Fruit fly (Drosophila melanogaster) whole organism, embryonic: ENCODE measurements around the gene Drsl1.

Experiments used
- BEAF-32 ChIP-seq: fragments of 200-800 bp; sonication (Bioruptor generic); optimal IDR thresholded peaks from 3 replicates; lab custom pipeline; 2017; ENCODE audit warnings: missing biosample characterization, missing genetic modification characterization, mild to moderate bottlenecking, moderate library complexity, missing genetic modification reagents
- CG10267 ChIP-seq: fragments of 200-800 bp; sonication (Bioruptor generic); optimal IDR thresholded peaks from 2 replicates; lab custom pipeline; 2018; ENCODE audit warnings: missing biosample characterization, mild to moderate bottlenecking, missing genetic modification characterization, moderate library complexity
- CG10431 ChIP-seq: fragments of 200-800 bp; sonication (Bioruptor generic); optimal IDR thresholded peaks from 3 replicates; lab custom pipeline; 2018; ENCODE audit warnings: missing biosample characterization, mild to moderate bottlenecking, missing genetic modification characterization
- CG10979 ChIP-seq: fragments of 200-800 bp; sonication (Bioruptor generic); optimal IDR thresholded peaks from 2 replicates; lab custom pipeline; 2018; ENCODE audit warnings: missing biosample characterization, mild to moderate bottlenecking, missing genetic modification characterization, moderate library complexity
- CG12769 ChIP-seq: fragments of 200-800 bp; sonication (Bioruptor generic); optimal IDR thresholded peaks from 2 replicates; lab custom pipeline; 2019; ENCODE audit warnings: missing biosample characterization, mild to moderate bottlenecking, missing genetic modification characterization, moderate library complexity
- CG13775 ChIP-seq: fragments of 200-800 bp; sonication (Bioruptor generic); optimal IDR thresholded peaks from 3 replicates; lab custom pipeline; 2017; ENCODE audit warnings: missing biosample characterization, mild to moderate bottlenecking, missing genetic modification characterization
- CG14667 ChIP-seq: fragments of 200-800 bp; sonication (Bioruptor generic); IDR thresholded peaks from 2 replicates; pipeline ENCODE4 v1.3.6; 2022; ENCODE audit warnings: missing biosample characterization, missing genetic modification characterization
- CG1529 ChIP-seq: fragments of 200-800 bp; sonication (Bioruptor generic); optimal IDR thresholded peaks from 3 replicates; lab custom pipeline; 2018; ENCODE audit warnings: missing biosample characterization, missing genetic modification characterization
- CG17912 ChIP-seq: fragments of 200-800 bp; sonication (Bioruptor generic); optimal IDR thresholded peaks from 2 replicates; lab custom pipeline; 2018; ENCODE audit warnings: missing biosample characterization, mild to moderate bottlenecking, missing genetic modification characterization
- CG18011 ChIP-seq: fragments of 200-800 bp; sonication (Bioruptor generic); optimal IDR thresholded peaks from 2 replicates; lab custom pipeline; 2017; ENCODE audit warnings: missing biosample characterization, missing genetic modification characterization, mild to moderate bottlenecking, moderate library complexity, missing genotype
- CG2678 ChIP-seq: fragments of 200-800 bp; sonication (Bioruptor generic); optimal IDR thresholded peaks from 3 replicates; lab custom pipeline; 2019; ENCODE audit warnings: missing biosample characterization, mild to moderate bottlenecking, missing genetic modification characterization, moderate library complexity
- CG31224 ChIP-seq: fragments of 200-800 bp; sonication (Bioruptor generic); IDR thresholded peaks from 2 replicates; pipeline ENCODE4 v1.3.6; 2022; ENCODE audit warnings: missing biosample characterization, missing genetic modification characterization
- CG4424 ChIP-seq: fragments of 200-800 bp; sonication (Bioruptor generic); optimal IDR thresholded peaks from 3 replicates; lab custom pipeline; 2016; ENCODE audit warnings: missing biosample characterization, missing genetic modification characterization
- CG4617 ChIP-seq: fragments of 200-800 bp; sonication (Bioruptor generic); optimal IDR thresholded peaks from 3 replicates; lab custom pipeline; 2016; ENCODE audit warnings: missing biosample characterization, missing genetic modification characterization, borderline replicate concordance
- CG7372 ChIP-seq: fragments of 200-800 bp; sonication (Bioruptor generic); IDR thresholded peaks from 2 replicates; pipeline ENCODE4 v1.3.6; 2022; ENCODE audit warnings: missing biosample characterization, missing genetic modification characterization
- CG8478 ChIP-seq: fragments of >200 bp; optimal IDR thresholded peaks from 2 replicates; lab custom pipeline; 2018
- CG8765 ChIP-seq: fragments of 200-800 bp; sonication (Bioruptor generic); IDR thresholded peaks from 2 replicates; pipeline ENCODE4 v1.3.6; 2022; ENCODE audit warnings: missing biosample characterization, missing genetic modification characterization
- CG8944 ChIP-seq: fragments of 200-800 bp; sonication (Bioruptor generic); optimal IDR thresholded peaks from 3 replicates; lab custom pipeline; 2016; ENCODE audit warnings: missing biosample characterization, missing genetic modification characterization
- CG9609 ChIP-seq: fragments of 200-800 bp; sonication (Bioruptor generic); optimal IDR thresholded peaks from 3 replicates; lab custom pipeline; 2016; ENCODE audit warnings: missing biosample characterization, missing genetic modification characterization
- CG9932 ChIP-seq: fragments of 200-800 bp; sonication (Bioruptor generic); IDR thresholded peaks from 2 replicates; pipeline ENCODE4 v1.3.6; 2022; ENCODE audit warnings: missing biosample characterization, missing genetic modification characterization
- Camta ChIP-seq: fragments of 200-800 bp; sonication (Bioruptor generic); optimal IDR thresholded peaks from 2 replicates; lab custom pipeline; 2016; ENCODE audit warnings: missing biosample characterization, missing genetic modification characterization
- D19B ChIP-seq: fragments of 200-800 bp; sonication (Bioruptor generic); optimal IDR thresholded peaks from 2 replicates; lab custom pipeline; 2017; ENCODE audit warnings: missing biosample characterization, mild to moderate bottlenecking, missing genetic modification characterization
- Dfd ChIP-seq, 2 experiments: fragments of >200 bp; optimal IDR thresholded peaks; 2 replicates each; lab custom pipeline; 2017; ENCODE audit warnings: missing biosample characterization in 2 of 2, missing genetic modification characterization in 2 of 2
- Dref ChIP-seq: fragments of 200-800 bp; sonication (Bioruptor generic); IDR thresholded peaks from 2 replicates; pipeline ENCODE4 v1.3.6; 2022; ENCODE audit warnings: missing biosample characterization, missing genetic modification characterization
- Drgx ChIP-seq: fragments of 200-800 bp; sonication (Bioruptor generic); IDR thresholded peaks from 2 replicates; pipeline ENCODE4 v1.3.6; 2022; ENCODE audit warnings: missing biosample characterization, missing genetic modification characterization
- E2f2 ChIP-seq: fragments of 200-800 bp; sonication (Bioruptor generic); IDR thresholded peaks from 2 replicates; pipeline ENCODE4 v1.3.6; 2022; ENCODE audit warnings: missing biosample characterization, missing genetic modification characterization
- Elba2 ChIP-seq: fragments of 200-800 bp; sonication (Bioruptor generic); optimal IDR thresholded peaks from 3 replicates; lab custom pipeline; 2016; ENCODE audit warnings: missing biosample characterization, missing genetic modification characterization
- Fer1 ChIP-seq: fragments of 200-800 bp; sonication (Bioruptor generic); optimal IDR thresholded peaks from 2 replicates; lab custom pipeline; 2017; ENCODE audit warnings: missing biosample characterization, mild to moderate bottlenecking, missing genetic modification characterization
- Fer2 ChIP-seq: fragments of 200-800 bp; sonication (Bioruptor generic); optimal IDR thresholded peaks from 2 replicates; lab custom pipeline; 2018; ENCODE audit warnings: missing biosample characterization, mild to moderate bottlenecking, missing genetic modification characterization, moderate library complexity
- GATAe ChIP-seq: fragments of 200-800 bp; sonication (Bioruptor generic); conservative IDR thresholded peaks from 2 replicates; pipeline ENCODE4 v1.3.6; 2022; ENCODE audit warnings: missing biosample characterization, missing genetic modification characterization
- Gsc ChIP-seq: fragments of 200-800 bp; sonication (Bioruptor generic); IDR thresholded peaks from 2 replicates; pipeline ENCODE4 v1.3.6; 2022; ENCODE audit warnings: missing biosample characterization, missing genetic modification characterization
- Hsf ChIP-seq: fragments of 200-800 bp; sonication (Bioruptor generic); optimal IDR thresholded peaks from 3 replicates; lab custom pipeline; 2016; ENCODE audit warnings: missing biosample characterization, missing genetic modification characterization
- Meics ChIP-seq: fragments of 200-800 bp; sonication (Bioruptor generic); optimal IDR thresholded peaks from 2 replicates; lab custom pipeline; 2017; ENCODE audit warnings: missing biosample characterization, mild to moderate bottlenecking, missing genetic modification characterization
- NfI ChIP-seq: fragments of 200-800 bp; sonication (Bioruptor generic); optimal IDR thresholded peaks from 3 replicates; lab custom pipeline; 2018; ENCODE audit warnings: missing biosample characterization, mild to moderate bottlenecking, missing genetic modification characterization, moderate library complexity
- Optix ChIP-seq: fragments of 200-800 bp; sonication (Bioruptor generic); IDR thresholded peaks from 3 replicates; pipeline ENCODE4 v1.3.6; 2022; ENCODE audit warnings: missing biosample characterization, missing genetic modification characterization
- Rx ChIP-seq: fragments of 200-800 bp; sonication (Bioruptor generic); IDR thresholded peaks from 2 replicates; pipeline ENCODE4 v1.3.6; 2022; ENCODE audit warnings: missing biosample characterization, missing genetic modification characterization
- Sox102F ChIP-seq: fragments of 200-800 bp; sonication (Bioruptor generic); optimal IDR thresholded peaks from 2 replicates; lab custom pipeline; 2018; ENCODE audit warnings: missing biosample characterization, mild to moderate bottlenecking, missing genetic modification characterization, moderate library complexity
- cato ChIP-seq: fragments of 200-800 bp; sonication (Bioruptor generic); optimal IDR thresholded peaks from 2 replicates; lab custom pipeline; 2016; ENCODE audit warnings: missing biosample characterization, missing genetic modification characterization, borderline replicate concordance
- chn ChIP-seq: fragments of 200-800 bp; sonication (Bioruptor generic); optimal IDR thresholded peaks from 2 replicates; lab custom pipeline; 2016; ENCODE audit warnings: missing biosample characterization, missing genetic modification characterization
- da ChIP-seq: fragments of 200-800 bp; sonication (Bioruptor generic); optimal IDR thresholded peaks from 2 replicates; lab custom pipeline; 2016; ENCODE audit warnings: missing biosample characterization, missing genetic modification characterization
- esg ChIP-seq: fragments of 200-800 bp; sonication (Bioruptor generic); conservative IDR thresholded peaks from 2 replicates; pipeline ENCODE4 v1.3.6; 2022; ENCODE audit warnings: missing biosample characterization, missing genetic modification characterization
- eyg ChIP-seq: fragments of 200-800 bp; sonication (Bioruptor generic); optimal IDR thresholded peaks from 3 replicates; lab custom pipeline; 2016; ENCODE audit warnings: missing biosample characterization, missing genetic modification characterization
- ham ChIP-seq: fragments of 200-800 bp; sonication (Bioruptor generic); IDR thresholded peaks from 2 replicates; pipeline ENCODE4 v1.3.6; 2022; ENCODE audit warnings: missing biosample characterization, missing genetic modification characterization
- otp ChIP-seq: fragments of 200-800 bp; sonication (Bioruptor generic); IDR thresholded peaks from 3 replicates; pipeline ENCODE4, ENCODE4 v1.3.6; 2022; ENCODE audit warnings: missing biosample characterization, missing genetic modification characterization
- pnt ChIP-seq: fragments of 200-800 bp; sonication (Bioruptor generic); optimal IDR thresholded peaks from 3 replicates; lab custom pipeline; 2016; ENCODE audit warnings: missing biosample characterization, missing genetic modification characterization
- schlank ChIP-seq: fragments of 200-800 bp; sonication (Bioruptor generic); optimal IDR thresholded peaks from 2 replicates; lab custom pipeline; 2018; ENCODE audit warnings: missing biosample characterization, mild to moderate bottlenecking, missing genetic modification characterization
- slbo ChIP-seq: fragments of 200-800 bp; sonication (Bioruptor generic); IDR thresholded peaks from 2 replicates; pipeline ENCODE4 v1.3.6; 2022; ENCODE audit warnings: missing biosample characterization, missing genetic modification characterization
- sr ChIP-seq: fragments of 200-800 bp; sonication (Bioruptor generic); IDR thresholded peaks from 3 replicates; pipeline ENCODE4 v1.3.6; 2022; ENCODE audit warnings: missing biosample characterization, missing genetic modification characterization
- stc ChIP-seq: fragments of 200-800 bp; sonication (Bioruptor generic); IDR thresholded peaks from 2 replicates; pipeline ENCODE4 v1.3.6; 2022; ENCODE audit warnings: missing biosample characterization, missing genetic modification characterization
- toy ChIP-seq: fragments of 200-800 bp; sonication (Bioruptor generic); IDR thresholded peaks from 2 replicates; pipeline ENCODE4 v1.3.6; 2022; ENCODE audit warnings: missing biosample characterization, missing genetic modification characterization
- vnd ChIP-seq: fragments of 200-800 bp; sonication (Bioruptor generic); IDR thresholded peaks from 3 replicates; pipeline ENCODE4 v1.3.6; 2022; ENCODE audit warnings: missing biosample characterization, missing genetic modification characterization; ENCODE audit not compliant: partially characterized antibody
- wdn ChIP-seq: fragments of 200-800 bp; sonication (Bioruptor generic); IDR thresholded peaks from 2 replicates; pipeline ENCODE4 v1.3.6; 2022; ENCODE audit warnings: missing biosample characterization, missing genetic modification characterization

Drsl1 gene

DNA sequence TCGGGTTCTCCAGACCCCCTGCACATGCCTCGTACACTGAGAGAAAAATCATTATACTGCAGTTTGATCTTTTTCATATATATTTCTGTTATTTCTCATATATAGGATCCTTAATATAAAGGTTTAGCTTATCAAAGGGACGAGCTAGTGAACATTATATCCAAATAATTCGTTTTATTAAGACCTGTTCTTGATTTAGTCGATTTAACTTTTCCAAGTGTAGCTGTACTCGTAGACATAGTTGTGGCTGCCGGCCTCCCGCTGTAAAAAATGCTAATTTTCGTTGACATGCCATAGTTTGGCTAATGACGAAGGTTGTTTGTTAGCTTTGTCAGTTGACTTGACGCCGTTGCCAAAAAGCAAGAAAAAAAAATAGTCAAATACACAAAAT lies 46.9 kb upstream of the Drsl1 start (continued):
- TF ChIP-seq CG9609 (GFP tag; lab: Kevin White, UChicago) (peak; percentile 62), eyg (GFP tag; lab: Kevin White, UChicago) (peak; percentile 65), otp (peak; percentile 87), CG2678 (tag; lab: Kevin White, UChicago) (peak; percentile 91), CG9932 (GFP tag; lab: Robert Waterston, UW) (peak; percentile 90), CG12769 (tag; lab: Kevin White, UChicago) (peak; percentile 92), CG17912 (GFP tag; lab: Kevin White, UChicago) (no peak), CG8944 (GFP tag; lab: Kevin White, UChicago) (peak; percentile 38), CG1529 (GFP tag; lab: Kevin White, UChicago) (peak; percentile 76), CG8765 (GFP tag; lab: Robert Waterston, UW) (peak; percentile 62), CG10979 (tag; lab: Kevin White, UChicago) (peak; percentile 92), GATAe (GFP tag; lab: Robert Waterston, UW) (0 out of 2 replicates have a peak, but pooled peaks have one; percentile 21), CG18011 (GFP tag; lab: Kevin White, UChicago) (peak; percentile 34), CG31224 (GFP tag; lab: Robert Waterston, UW) (peak; percentile 83), sr (no peak; the same call in 2 of the 3 replicates), CG4424 (GFP tag; lab: Kevin White, UChicago) (peak; percentile 89), BEAF-32 (GFP tag; lab: Kevin White, UChicago) (no peak), E2f2 (peak; percentile 48; the same call in 1 of the 2 replicates), ham (GFP tag; lab: Robert Waterston, UW) (no peak), NfI (peak; percentile 68), CG10267 (tag; lab: Kevin White, UChicago) (peak; percentile 85), D19B (peak; percentile 50), chn (peak; percentile 78), slbo (GFP tag; lab: Robert Waterston, UW) (peak; percentile 88), toy (GFP tag; lab: Robert Waterston, UW) (no peak), CG8478 (lab: Kevin White, UChicago) (no peak), CG7372 (GFP tag; lab: Robert Waterston, UW) (peak; percentile 74), Sox102F (GFP tag; lab: Kevin White, UChicago) (peak; percentile 87), Optix (GFP tag; lab: Robert Waterston, UW) (peak; percentile 57; the same call in 1 of the 3 replicates), wdn (GFP tag; lab: Robert Waterston, UW) (peak; percentile 85), Elba2 (GFP tag; lab: Kevin White, UChicago) (peak; percentile 2), Meics (GFP tag; lab: Kevin White, UChicago) (peak; percentile 85), cato (GFP tag; lab: Kevin White, UChicago) (peak; percentile 72), pnt (GFP tag; lab: Kevin White, UChicago) (peak; percentile 75), Rx (peak; percentile 79), Camta (peak; percentile 81), Fer2 (tag; lab: Kevin White, UChicago) (peak; percentile 36), CG10431 (peak; percentile 17), CG13775 (GFP tag; lab: Kevin White, UChicago) (peak; percentile 77), CG14667 (GFP tag; lab: Robert Waterston, UW) (peak; percentile 74), schlank (tag; lab: Kevin White, UChicago) (peak; percentile 68), Gsc (GFP tag; lab: Robert Waterston, UW) (peak; percentile 44; the same call in 1 of the 2 replicates), Drgx (peak; percentile 75), esg (GFP tag; lab: Robert Waterston, UW) (peak; percentile 80), da (GFP tag; lab: Kevin White, UChicago) (no peak), CG4617 (GFP tag; lab: Kevin White, UChicago) (peak; percentile 40), Dref (no peak), stc (GFP tag; lab: Robert Waterston, UW) (peak; percentile 79), Hsf (GFP tag; lab: Kevin White, UChicago) (peak; percentile 83), Fer1 (peak; percentile 84), vnd (no peak), Dfd (GFP tag; optimal IDR thresholded peaks at IDR 0.05; lab: Kevin White, UChicago) (no peak)
